Fruit fly (Drosophila melanogaster) whole organism, embryonic: Measurements from ENCODE around the gene Npc2g.

Source experiments
- Asciz ChIP-seq: fragments of 200-800 bp; sonication (Bioruptor generic); optimal IDR thresholded peaks from 2 replicates; lab custom pipeline; 2017; ENCODE audit warnings: missing biosample characterization, mild to moderate bottlenecking, missing genetic modification characterization, missing genetic modification reagents
- Blimp-1 ChIP-seq: fragments of 200-800 bp; sonication (Bioruptor generic); optimal IDR thresholded peaks from 3 replicates; lab custom pipeline; 2018; ENCODE audit warnings: missing biosample characterization, missing genetic modification characterization, mild to moderate bottlenecking, moderate library complexity, missing genetic modification reagents
- CG10431 ChIP-seq: fragments of 200-800 bp; sonication (Bioruptor generic); optimal IDR thresholded peaks from 3 replicates; lab custom pipeline; 2018; ENCODE audit warnings: missing biosample characterization, mild to moderate bottlenecking, missing genetic modification characterization
- CG10462 ChIP-seq: fragments of 200-800 bp; sonication (Bioruptor generic); optimal IDR thresholded peaks from 2 replicates; lab custom pipeline; 2016; ENCODE audit warnings: missing biosample characterization, missing genetic modification characterization
- CG13775 ChIP-seq: fragments of 200-800 bp; sonication (Bioruptor generic); optimal IDR thresholded peaks from 3 replicates; lab custom pipeline; 2017; ENCODE audit warnings: missing biosample characterization, mild to moderate bottlenecking, missing genetic modification characterization
- CG14441 ChIP-seq: fragments of 200-800 bp; sonication (Bioruptor generic); IDR thresholded peaks from 2 replicates; pipeline ENCODE4 v1.3.6; 2022; ENCODE audit warnings: missing biosample characterization, missing genetic modification characterization
- CG17359 ChIP-seq: fragments of 200-800 bp; sonication (Bioruptor generic); optimal IDR thresholded peaks from 3 replicates; lab custom pipeline; 2018; ENCODE audit warnings: missing biosample characterization, mild to moderate bottlenecking, missing genetic modification characterization, moderate library complexity
- CG18599 ChIP-seq: fragments of 200-800 bp; sonication (Bioruptor generic); optimal IDR thresholded peaks from 3 replicates; lab custom pipeline; 2017; ENCODE audit warnings: missing biosample characterization, missing genetic modification characterization, mild to moderate bottlenecking, moderate library complexity, missing genetic modification reagents
- CG2678 ChIP-seq: fragments of 200-800 bp; sonication (Bioruptor generic); optimal IDR thresholded peaks from 3 replicates; lab custom pipeline; 2019; ENCODE audit warnings: missing biosample characterization, mild to moderate bottlenecking, missing genetic modification characterization, moderate library complexity
- CG2712 ChIP-seq: fragments of 200-800 bp; optimal IDR thresholded peaks from 3 replicates; lab custom pipeline; 2019; ENCODE audit warnings: missing biosample characterization, mild to moderate bottlenecking, missing genetic modification characterization, moderate library complexity
- CG30403 ChIP-seq: fragments of 200-800 bp; sonication (Bioruptor generic); optimal IDR thresholded peaks from 3 replicates; lab custom pipeline; 2016; ENCODE audit warnings: missing biosample characterization, missing genetic modification characterization
- CG42726 ChIP-seq: fragments of 200-800 bp; sonication (Bioruptor generic); IDR thresholded peaks from 2 replicates; pipeline ENCODE4 v1.3.6; 2022; ENCODE audit warnings: missing biosample characterization, missing genetic modification characterization; ENCODE audit not compliant: partially characterized antibody
- CG4424 ChIP-seq: fragments of 200-800 bp; sonication (Bioruptor generic); optimal IDR thresholded peaks from 3 replicates; lab custom pipeline; 2016; ENCODE audit warnings: missing biosample characterization, missing genetic modification characterization
- CG4707 ChIP-seq: fragments of 200-800 bp; sonication (Bioruptor generic); optimal IDR thresholded peaks from 2 replicates; lab custom pipeline; 2018; ENCODE audit warnings: missing biosample characterization, mild to moderate bottlenecking, missing genetic modification characterization, moderate library complexity
- CG4854 ChIP-seq: fragments of 200-800 bp; sonication (Bioruptor generic); optimal IDR thresholded peaks from 2 replicates; lab custom pipeline; 2016; ENCODE audit warnings: missing biosample characterization, missing genetic modification characterization, inconsistent platforms
- CG6272 ChIP-seq: fragments of 200-800 bp; sonication (Bioruptor generic); IDR thresholded peaks from 2 replicates; pipeline ENCODE4 v1.3.6; 2022; ENCODE audit warnings: missing biosample characterization, missing genetic modification characterization
- CG7928 ChIP-seq: fragments of 200-800 bp; sonication (Bioruptor generic); optimal IDR thresholded peaks from 2 replicates; lab custom pipeline; 2017; ENCODE audit warnings: missing biosample characterization, mild to moderate bottlenecking, missing genetic modification characterization
- CG9797 ChIP-seq: fragments of 200-800 bp; sonication (Bioruptor generic); optimal IDR thresholded peaks from 3 replicates; lab custom pipeline; 2018; ENCODE audit warnings: missing biosample characterization, mild to moderate bottlenecking, missing genetic modification characterization
- CTCF ChIP-seq: fragments of 200-800 bp; sonication (Bioruptor generic); optimal IDR thresholded peaks from 2 replicates; lab custom pipeline; 2017; ENCODE audit warnings: missing biosample characterization, mild to moderate bottlenecking, missing genetic modification characterization, moderate library complexity
- CkIIα-i1 ChIP-seq: fragments of 200-800 bp; sonication (Bioruptor generic); IDR thresholded peaks from 2 replicates; pipeline ENCODE4 v1.3.6; 2022; ENCODE audit warnings: missing biosample characterization, missing genetic modification characterization
- Dbx ChIP-seq: fragments of 200-800 bp; sonication (Bioruptor generic); IDR thresholded peaks from 3 replicates; pipeline ENCODE4 v1.3.6; 2022; ENCODE audit warnings: missing biosample characterization, missing genetic modification characterization
- Dip2 ChIP-seq: fragments of 200-800 bp; sonication (Bioruptor generic); IDR thresholded peaks from 2 replicates; pipeline ENCODE4 v1.3.6; 2022; ENCODE audit warnings: missing biosample characterization, missing genetic modification characterization
- Eip74EF ChIP-seq, 2 experiments: fragments of 200-800 bp in 1 of 2; fragments of >200 bp in 1 of 2; sonication (Bioruptor generic) in 1 of 2; optimal IDR thresholded peaks; 2 replicates each; lab custom pipeline; 2017 to 2019; ENCODE audit warnings: missing biosample characterization in 2 of 2, missing genetic modification characterization in 2 of 2, mild to moderate bottlenecking in 1 of 2, moderate library complexity in 1 of 2
- Gsc ChIP-seq: fragments of 200-800 bp; sonication (Bioruptor generic); IDR thresholded peaks from 2 replicates; pipeline ENCODE4 v1.3.6; 2022; ENCODE audit warnings: missing biosample characterization, missing genetic modification characterization
- Hmr ChIP-seq: fragments of 200-800 bp; sonication (Bioruptor generic); optimal IDR thresholded peaks from 3 replicates; lab custom pipeline; 2017; ENCODE audit warnings: mild to moderate bottlenecking, missing biosample characterization, missing genetic modification reagents, missing genetic modification characterization
- Ravus ChIP-seq: fragments of 200-800 bp; sonication (Bioruptor generic); IDR thresholded peaks from 2 replicates; pipeline ENCODE4 v1.3.6; 2022; ENCODE audit warnings: missing biosample characterization, missing genetic modification characterization
- Ssrp ChIP-seq: fragments of 200-800 bp; sonication (Bioruptor generic); optimal IDR thresholded peaks from 2 replicates; lab custom pipeline; 2018; ENCODE audit warnings: missing biosample characterization, mild to moderate bottlenecking, missing genetic modification characterization, moderate library complexity
- Vsx1 ChIP-seq: fragments of 200-800 bp; sonication (Bioruptor generic); optimal IDR thresholded peaks from 2 replicates; lab custom pipeline; 2017; ENCODE audit warnings: missing biosample characterization, mild to moderate bottlenecking, missing genetic modification characterization, missing genetic modification reagents
- Xrp1 ChIP-seq: fragments of 200-800 bp; sonication (Bioruptor generic); IDR thresholded peaks from 2 replicates; pipeline ENCODE4 v1.3.6; 2022; ENCODE audit warnings: missing biosample characterization, missing genetic modification characterization
- abd-A ChIP-seq: fragments of 200-800 bp; sonication (Bioruptor generic); optimal IDR thresholded peaks from 3 replicates; lab custom pipeline; 2019; ENCODE audit warnings: missing biosample characterization, mild to moderate bottlenecking, missing genetic modification characterization, moderate library complexity
- ash1 ChIP-seq: fragments of 200-800 bp; sonication (Bioruptor generic); optimal IDR thresholded peaks from 2 replicates; lab custom pipeline; 2018; ENCODE audit warnings: missing biosample characterization, mild to moderate bottlenecking, missing genetic modification characterization
- az2 ChIP-seq: fragments of 200-800 bp; sonication (Bioruptor generic); optimal IDR thresholded peaks from 3 replicates; lab custom pipeline; 2016; ENCODE audit warnings: missing biosample characterization, missing genetic modification characterization
- chif ChIP-seq, 2 experiments: fragments of 200-800 bp; sonication (Bioruptor generic); optimal IDR thresholded peaks; 3 replicates each; lab custom pipeline; 2016; ENCODE audit warnings: missing biosample characterization in 2 of 2, missing genetic modification characterization in 2 of 2
- cwo ChIP-seq: fragments of 200-800 bp; sonication (Bioruptor generic); optimal IDR thresholded peaks from 3 replicates; lab custom pipeline; 2017; ENCODE audit warnings: missing biosample characterization, missing genetic modification characterization, mild to moderate bottlenecking, moderate library complexity, missing genetic modification reagents
- dm ChIP-seq: fragments of 200-800 bp; sonication (Bioruptor generic); optimal IDR thresholded peaks from 3 replicates; lab custom pipeline; 2016; ENCODE audit warnings: missing biosample characterization, missing genetic modification characterization
- dmrt11E ChIP-seq: fragments of 200-800 bp; sonication (Bioruptor generic); optimal IDR thresholded peaks from 3 replicates; lab custom pipeline; 2018; ENCODE audit warnings: missing biosample characterization, mild to moderate bottlenecking, missing genetic modification characterization, moderate library complexity
- eyg ChIP-seq: fragments of 200-800 bp; sonication (Bioruptor generic); optimal IDR thresholded peaks from 3 replicates; lab custom pipeline; 2016; ENCODE audit warnings: missing biosample characterization, missing genetic modification characterization
- fd64A ChIP-seq: fragments of 200-800 bp; sonication (Bioruptor generic); optimal IDR thresholded peaks from 3 replicates; lab custom pipeline; 2018; ENCODE audit warnings: missing biosample characterization, mild to moderate bottlenecking, missing genetic modification characterization
- ind ChIP-seq: fragments of 200-800 bp; sonication (Bioruptor generic); optimal IDR thresholded peaks from 3 replicates; lab custom pipeline; 2016; ENCODE audit warnings: missing biosample characterization, missing genetic modification characterization
- lola ChIP-seq, 3 experiments: fragments of >200 bp in 2 of 3; fragments of 200-800 bp in 1 of 3; sonication (Bioruptor generic) in 1 of 3; optimal IDR thresholded peaks; 2 replicates each; lab custom pipeline; 2017 to 2019; ENCODE audit warnings: missing biosample characterization in 3 of 3, missing genetic modification characterization in 3 of 3, mild to moderate bottlenecking in 1 of 3, moderate library complexity in 1 of 3
- org-1 ChIP-seq: fragments of 200-800 bp; sonication (Bioruptor generic); optimal IDR thresholded peaks from 2 replicates; lab custom pipeline; 2017; ENCODE audit warnings: missing biosample characterization, missing genetic modification characterization
- peb ChIP-seq: fragments of 200-800 bp; sonication (Bioruptor generic); IDR thresholded peaks from 2 replicates; pipeline ENCODE4 v1.3.6; 2022; ENCODE audit warnings: missing biosample characterization, missing genetic modification characterization
- prd ChIP-seq, 3 experiments: fragments of >200 bp in 2 of 3; fragments of 200-800 bp in 1 of 3; sonication (Bioruptor generic) in 1 of 3; optimal IDR thresholded peaks in 2 of 3; IDR thresholded peaks in 1 of 3; 2 replicates in 2 of 3; 3 replicates in 1 of 3; pipeline versions ENCODE4 v1.3.6 to Lab custom; 2017 to 2022; ENCODE audit warnings: missing biosample characterization in 1 of 3, missing genetic modification characterization in 1 of 3
- salm ChIP-seq: fragments of 200-800 bp; sonication (Bioruptor generic); optimal IDR thresholded peaks from 2 replicates; lab custom pipeline; 2018; ENCODE audit warnings: missing biosample characterization, mild to moderate bottlenecking, missing genetic modification characterization
- sima ChIP-seq: fragments of 200-800 bp; sonication (Bioruptor generic); optimal IDR thresholded peaks from 2 replicates; lab custom pipeline; 2016; ENCODE audit warnings: missing biosample characterization, missing genetic modification characterization
- slbo ChIP-seq: fragments of 200-800 bp; sonication (Bioruptor generic); IDR thresholded peaks from 2 replicates; pipeline ENCODE4 v1.3.6; 2022; ENCODE audit warnings: missing biosample characterization, missing genetic modification characterization
- ssp ChIP-seq: fragments of 200-800 bp; sonication (Bioruptor generic); IDR thresholded peaks from 2 replicates; pipeline ENCODE4 v1.3.6; 2022; ENCODE audit warnings: missing biosample characterization, missing genetic modification characterization
- tll ChIP-seq, 2 experiments: fragments of 200-800 bp in 1 of 2; fragments of >200 bp in 1 of 2; sonication (Bioruptor generic) in 1 of 2; optimal IDR thresholded peaks; 2 replicates each; lab custom pipeline; 2017 to 2019; ENCODE audit warnings: missing biosample characterization in 2 of 2, missing genetic modification characterization in 2 of 2, mild to moderate bottlenecking in 1 of 2, moderate library complexity in 1 of 2
- unc-4 ChIP-seq: fragments of 200-800 bp; sonication (Bioruptor generic); IDR thresholded peaks from 2 replicates; pipeline ENCODE4 v1.3.6; 2022; ENCODE audit warnings: missing biosample characterization, missing genetic modification characterization; ENCODE audit not compliant: partially characterized antibody
- unpg ChIP-seq: fragments of 200-800 bp; sonication (Bioruptor generic); optimal IDR thresholded peaks from 3 replicates; lab custom pipeline; 2018; ENCODE audit warnings: missing biosample characterization, mild to moderate bottlenecking, missing genetic modification characterization, moderate library complexity

Npc2g gene

DNA sequence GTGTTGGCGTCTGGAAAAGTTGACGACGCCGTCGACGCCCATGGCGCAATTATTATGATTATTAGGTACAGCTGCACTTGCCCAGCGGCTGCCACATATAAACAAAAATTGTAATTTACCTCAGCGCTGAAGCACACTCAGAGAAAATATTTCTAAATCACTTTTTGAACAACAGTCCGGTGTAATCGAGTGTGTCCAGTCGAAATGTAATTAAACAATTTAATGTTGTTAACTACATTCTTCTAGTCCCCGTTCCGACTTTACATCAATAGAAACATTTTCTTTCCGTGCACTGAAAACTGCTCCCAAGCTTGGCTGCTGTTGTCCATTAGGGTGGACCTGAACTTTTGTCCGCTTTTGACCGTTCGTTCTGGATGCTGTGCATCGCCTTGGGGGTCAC lies 16.1 kb downstream of the Npc2g start (continued):
- TF ChIP-seq CG6272 (GFP tag; lab: Robert Waterston, UW) (0 out of 2 replicates have a peak, but pooled peaks have one; percentile 6), CG4854 (GFP tag; lab: Kevin White, UChicago) (no peak), Eip74EF (GFP tag; optimal IDR thresholded peaks at IDR 0.05; lab: Kevin White, UChicago) (no peak), CG2678 (tag; lab: Kevin White, UChicago) (peak; percentile 21), abd-A (tag; lab: Kevin White, UChicago) (no peak), CG18599 (no peak), CTCF (no peak), CG9797 (GFP tag; lab: Kevin White, UChicago) (no peak), slbo (no peak; the same call in 1 of the 2 replicates), peb (GFP tag; lab: Robert Waterston, UW) (no peak), unpg (GFP tag; lab: Kevin White, UChicago) (peak; percentile 34), org-1 (GFP tag; lab: Kevin White, UChicago) (no peak), tll (GFP tag; optimal IDR thresholded peaks at IDR 0.05; lab: Kevin White, UChicago) (no peak), unc-4 (GFP tag; lab: Robert Waterston, UW) (no peak), CG13775 (GFP tag; lab: Kevin White, UChicago) (no peak), cwo (GFP tag; lab: Kevin White, UChicago) (no peak), CG2712 (tag; lab: Kevin White, UChicago) (peak; percentile 14), sima (no peak), CG4424 (GFP tag; lab: Kevin White, UChicago) (no peak), eyg (GFP tag; lab: Kevin White, UChicago) (no peak), chif (GFP tag; optimal IDR thresholded peaks at IDR 0.05; lab: Kevin White, UChicago) (peak in 1 of 2 experiments; percentile 38), dmrt11E (peak; percentile 5), CG14441 (GFP tag; lab: Robert Waterston, UW) (peak; percentile 48; the same call in 1 of the 2 replicates), salm (tag; lab: Kevin White, UChicago) (no peak), ash1 (GFP tag; lab: Kevin White, UChicago) (no peak), Ravus (GFP tag; lab: Robert Waterston, UW) (no peak), Dbx (GFP tag; lab: Robert Waterston, UW) (peak; percentile 14; the same call in 1 of the 3 replicates), CkIIα-i1 (GFP tag; lab: Robert Waterston, UW) (no peak), CG10462 (GFP tag; lab: Kevin White, UChicago) (no peak), ind (peak; percentile 8), CG7928 (GFP tag; lab: Kevin White, UChicago) (no peak), Vsx1 (GFP tag; lab: Kevin White, UChicago) (no peak), Blimp-1 (peak; percentile 25), CG10431 (GFP tag; lab: Kevin White, UChicago) (no peak), Gsc (no peak), Dip2 (GFP tag; lab: Robert Waterston, UW) (no peak), ssp (GFP tag; lab: Robert Waterston, UW) (no peak), Asciz (GFP tag; lab: Kevin White, UChicago) (no peak), CG4707 (no peak), Ssrp (tag; lab: Kevin White, UChicago) (no peak), az2 (GFP tag; lab: Kevin White, UChicago) (peak; percentile 10), Hmr (GFP tag; lab: Kevin White, UChicago) (no peak), CG30403 (GFP tag; lab: Kevin White, UChicago) (peak; percentile 32), fd64A (GFP tag; lab: Kevin White, UChicago) (no peak), dm (GFP tag; lab: Kevin White, UChicago) (no peak), Xrp1 (GFP tag; lab: Robert Waterston, UW) (peak; percentile 31; the same call in 1 of the 2 replicates), CG42726 (GFP tag; lab: Robert Waterston, UW) (no peak), lola (GFP tag; optimal IDR thresholded peaks at IDR 0.05; lab: Kevin White, UChicago) (no peak), prd (optimal IDR thresholded peaks at IDR 0.05; lab: Kevin White, UChicago) (no peak), prd (GFP tag; IDR thresholded peaks at IDR 0.05; lab: Robert Waterston, UW) (peak; percentile 59; the same call in 2 of the 3 replicates), CG17359 (tag; lab: Kevin White, UChicago) (peak; percentile 7)
